Worm (Caenorhabditis elegans) whole organism, L3 larva: ENCODE measurements around the gene Y73C8B.5.

Experiments
- R02D3.7 ChIP-seq: fragments of 150-350 bp; optimal IDR thresholded peaks from 2 replicates; lab custom pipeline; 2014; ENCODE audit warnings: missing biosample characterization, missing genetic modification characterization
- ZK546.5 ChIP-seq: sonication (generic microtip); optimal IDR thresholded peaks from 2 replicates; lab custom pipeline; 2017; ENCODE audit warnings: missing biosample characterization, missing genetic modification characterization
- aly-2 ChIP-seq: fragments of 150-350 bp; optimal IDR thresholded peaks from 2 replicates; lab custom pipeline; 2014; ENCODE audit warnings: missing biosample characterization, missing genetic modification characterization
- ama-1 ChIP-seq: fragments of 150-350 bp; optimal IDR thresholded peaks from 2 replicates; lab custom pipeline; 2018
- ceh-16 ChIP-seq: sonication (generic microtip); optimal IDR thresholded peaks from 2 replicates; lab custom pipeline; 2017; ENCODE audit warnings: missing biosample characterization, missing genetic modification characterization
- ceh-28 ChIP-seq: fragments of 150-350 bp; optimal IDR thresholded peaks from 2 replicates; lab custom pipeline; 2014; ENCODE audit warnings: missing biosample characterization, missing genetic modification reagents, missing genetic modification characterization
- ceh-82 ChIP-seq: fragments of 150-350 bp; optimal IDR thresholded peaks from 2 replicates; lab custom pipeline; 2014; ENCODE audit warnings: missing biosample characterization, missing genetic modification characterization
- ceh-9 ChIP-seq: sonication (generic microtip); optimal IDR thresholded peaks from 2 replicates; lab custom pipeline; 2018; ENCODE audit warnings: missing biosample characterization, missing genetic modification characterization
- daf-12 ChIP-seq: fragments of 150-350 bp; optimal IDR thresholded peaks from 2 replicates; lab custom pipeline; 2014; ENCODE audit warnings: missing biosample characterization, missing genetic modification reagents, missing genetic modification characterization
- egl-27 ChIP-seq: sonication (generic microtip); optimal IDR thresholded peaks from 4 replicates; lab custom pipeline; 2017; ENCODE audit warnings: missing biosample characterization, missing genetic modification reagents, missing genetic modification characterization
- egl-5 ChIP-seq: fragments of 150-350 bp; optimal IDR thresholded peaks from 2 replicates; lab custom pipeline; 2017; ENCODE audit warnings: missing biosample characterization, missing genetic modification reagents, missing genetic modification characterization, inconsistent platforms
- elt-1 ChIP-seq: fragments of 150-350 bp; optimal IDR thresholded peaks from 2 replicates; lab custom pipeline; 2014; ENCODE audit warnings: missing biosample characterization, missing genetic modification characterization
- elt-2 ChIP-seq: sonication (generic microtip); optimal IDR thresholded peaks from 2 replicates; lab custom pipeline; 2016; ENCODE audit warnings: missing genetic modification reagents, mild to moderate bottlenecking, missing genetic modification characterization, missing compliant biosample characterization
- eor-1 ChIP-seq, 2 experiments: fragments of 150-350 bp; optimal IDR thresholded peaks; 2 replicates each; lab custom pipeline; 2014 to 2018; ENCODE audit warnings: missing biosample characterization in 2 of 2, missing genetic modification characterization in 2 of 2
- fkh-10 ChIP-seq: sonication (generic microtip); optimal IDR thresholded peaks from 2 replicates; lab custom pipeline; 2017; ENCODE audit warnings: missing biosample characterization, missing genetic modification reagents, missing genetic modification characterization
- fkh-2 ChIP-seq: fragments of 150-350 bp; optimal IDR thresholded peaks from 2 replicates; lab custom pipeline; 2014; ENCODE audit warnings: missing biosample characterization, missing genetic modification reagents, missing genetic modification characterization
- fos-1 ChIP-seq: fragments of 150-350 bp; optimal IDR thresholded peaks from 2 replicates; lab custom pipeline; 2014; ENCODE audit warnings: missing biosample characterization, missing genetic modification characterization
- hmg-11 ChIP-seq: sonication (generic microtip); optimal IDR thresholded peaks from 2 replicates; lab custom pipeline; 2016; ENCODE audit warnings: missing genetic modification characterization, missing compliant biosample characterization
- jun-1 ChIP-seq: fragments of 150-350 bp; optimal IDR thresholded peaks from 2 replicates; lab custom pipeline; 2014; ENCODE audit warnings: missing biosample characterization, missing genetic modification reagents, missing genetic modification characterization
- lin-39 ChIP-seq: fragments of 150-350 bp; optimal IDR thresholded peaks from 2 replicates; lab custom pipeline; 2018; ENCODE audit warnings: missing biosample characterization, missing genetic modification reagents, missing genetic modification characterization
- lsy-12 ChIP-seq: sonication (generic microtip); optimal IDR thresholded peaks from 2 replicates; lab custom pipeline; 2016; ENCODE audit warnings: mild to moderate bottlenecking, missing genetic modification characterization, missing compliant biosample characterization
- mdl-1 ChIP-seq: fragments of 150-350 bp; optimal IDR thresholded peaks from 2 replicates; lab custom pipeline; 2014; ENCODE audit warnings: missing biosample characterization, missing genetic modification characterization
- mml-1 ChIP-seq: fragments of 150-350 bp; sonication (generic microtip); optimal IDR thresholded peaks from 3 replicates; lab custom pipeline; 2014; ENCODE audit warnings: missing biosample characterization, missing genetic modification characterization
- nfya-1 ChIP-seq: sonication (generic microtip); optimal IDR thresholded peaks from 2 replicates; lab custom pipeline; 2017; ENCODE audit warnings: missing genetic modification characterization, mild to moderate bottlenecking, missing compliant biosample characterization, antibody characterized with exemption, moderate library complexity; ENCODE audit not compliant: insufficient read depth
- nhr-11 ChIP-seq: fragments of 150-350 bp; optimal IDR thresholded peaks from 2 replicates; lab custom pipeline; 2014; ENCODE audit warnings: missing biosample characterization, missing genetic modification characterization
- nhr-12 ChIP-seq: fragments of 150-350 bp; optimal IDR thresholded peaks from 2 replicates; lab custom pipeline; 2014; ENCODE audit warnings: missing biosample characterization, missing genetic modification characterization
- nhr-23 ChIP-seq: fragments of 150-350 bp; optimal IDR thresholded peaks from 2 replicates; lab custom pipeline; 2014; ENCODE audit warnings: missing biosample characterization, missing genetic modification reagents, missing genetic modification characterization
- nhr-237 ChIP-seq: fragments of 150-350 bp; optimal IDR thresholded peaks from 2 replicates; lab custom pipeline; 2014; ENCODE audit warnings: missing biosample characterization, missing genetic modification characterization
- nhr-25 ChIP-seq: sonication (generic microtip); optimal IDR thresholded peaks from 2 replicates; lab custom pipeline; 2017; ENCODE audit warnings: missing biosample characterization, missing genetic modification characterization
- nhr-28 ChIP-seq: fragments of 150-350 bp; optimal IDR thresholded peaks from 2 replicates; lab custom pipeline; 2014; ENCODE audit warnings: missing biosample characterization, missing genetic modification characterization
- nhr-67 ChIP-seq: fragments of 150-350 bp; optimal IDR thresholded peaks from 2 replicates; lab custom pipeline; 2014; ENCODE audit warnings: missing biosample characterization, missing genetic modification characterization
- nhr-76 ChIP-seq: fragments of 150-350 bp; sonication (generic microtip); optimal IDR thresholded peaks from 5 replicates; lab custom pipeline; 2014; ENCODE audit warnings: missing biosample characterization, missing genetic modification characterization
- pha-4 ChIP-seq: fragments of 150-350 bp; optimal IDR thresholded peaks from 2 replicates; lab custom pipeline; 2014; ENCODE audit warnings: missing biosample characterization, missing genetic modification reagents, missing genetic modification characterization
- pqm-1 ChIP-seq: fragments of 150-350 bp; optimal IDR thresholded peaks from 2 replicates; lab custom pipeline; 2017; ENCODE audit warnings: missing biosample characterization, missing genetic modification characterization, inconsistent platforms
- sea-2 ChIP-seq: fragments of 150-350 bp; sonication (generic microtip); optimal IDR thresholded peaks from 4 replicates; lab custom pipeline; 2014; ENCODE audit warnings: missing biosample characterization, missing genetic modification reagents, missing genetic modification characterization
- skn-1 ChIP-seq: fragments of 150-350 bp; optimal IDR thresholded peaks from 2 replicates; lab custom pipeline; 2014; ENCODE audit warnings: missing biosample characterization, missing genetic modification characterization
- snpc-4 ChIP-seq: fragments of 150-350 bp; optimal IDR thresholded peaks from 2 replicates; lab custom pipeline; 2014; ENCODE audit warnings: missing biosample characterization, missing genetic modification characterization
- tbx-2 ChIP-seq: sonication (generic microtip); optimal IDR thresholded peaks from 2 replicates; lab custom pipeline; 2016; ENCODE audit warnings: mild to moderate bottlenecking, missing genetic modification characterization, missing compliant biosample characterization
- unc-39 ChIP-seq: sonication (generic microtip); optimal IDR thresholded peaks from 4 replicates; lab custom pipeline; 2017; ENCODE audit warnings: missing biosample characterization, missing genetic modification characterization
- unc-62 ChIP-seq: fragments of 150-350 bp; sonication (generic microtip); optimal IDR thresholded peaks from 4 replicates; lab custom pipeline; 2014; ENCODE audit warnings: missing biosample characterization, missing genetic modification reagents, missing genetic modification characterization
- zag-1 ChIP-seq: fragments of 150-350 bp; optimal IDR thresholded peaks from 2 replicates; lab custom pipeline; 2014; ENCODE audit warnings: missing biosample characterization, missing genetic modification characterization
- ztf-11 ChIP-seq: fragments of 150-350 bp; optimal IDR thresholded peaks from 2 replicates; lab custom pipeline; 2014; ENCODE audit warnings: missing biosample characterization, missing genetic modification characterization
- ztf-4 ChIP-seq: fragments of 150-350 bp; optimal IDR thresholded peaks from 2 replicates; lab custom pipeline; 2014; ENCODE audit warnings: missing biosample characterization, missing genetic modification characterization

Gene Y73C8B.5

ce11 chrV:3196832-3197329 lies at the start of gene Y73C8B.5, which contains the start of gene Y73C8B.1:
Gene Y73C8B.5 (plus strand): TSS chrV:3197268.
Gene Y73C8B.1 (minus strand): TSS chrV:3196882.
- TF ChIP-seq jun-1 (tag; lab: Kevin White, UChicago) (no peak), R02D3.7 (tag; lab: Kevin White, UChicago) (no peak), fkh-2 (tag; lab: Kevin White, UChicago) (no peak), lin-39 (tag; lab: Kevin White, UChicago) (no peak), skn-1 (tag; lab: Kevin White, UChicago) (no peak), mdl-1 (tag; lab: Kevin White, UChicago) (no peak), nhr-28 (tag; lab: Kevin White, UChicago) (no peak), nhr-237 (tag; lab: Kevin White, UChicago) (no peak), egl-5 (tag; lab: Kevin White, UChicago) (no peak), ztf-4 (tag; lab: Kevin White, UChicago) (no peak), nhr-12 (tag; lab: Kevin White, UChicago) (no peak), sea-2 (no peak), nhr-67 (tag; lab: Kevin White, UChicago) (no peak), nfya-1 (peak; percentile 22), hmg-11 (no peak), snpc-4 (tag; lab: Kevin White, UChicago) (no peak), mml-1 (no peak), lsy-12 (tag; lab: Kevin White, UChicago) (no peak), unc-39 (tag; lab: Kevin White, UChicago) (no peak), nhr-11 (tag; lab: Kevin White, UChicago) (peak; percentile 85), unc-62 (no peak), eor-1 (tag; optimal IDR thresholded peaks at IDR 0.05; lab: Kevin White, UChicago) (no peak), ceh-9 (tag; lab: Kevin White, UChicago) (no peak), nhr-23 (tag; lab: Kevin White, UChicago) (peak; percentile 41), pqm-1 (tag; lab: Kevin White, UChicago) (no peak), daf-12 (tag; lab: Kevin White, UChicago) (no peak), nhr-25 (tag; lab: Kevin White, UChicago) (peak; percentile 37), fos-1 (tag; lab: Kevin White, UChicago) (no peak), egl-27 (tag; lab: Kevin White, UChicago) (no peak), zag-1 (tag; lab: Kevin White, UChicago) (no peak), elt-2 (tag; lab: Kevin White, UChicago) (peak; percentile 28), aly-2 (tag; lab: Kevin White, UChicago) (no peak), elt-1 (tag; lab: Kevin White, UChicago) (no peak), ZK546.5 (no peak), ztf-11 (tag; lab: Kevin White, UChicago) (no peak), ceh-16 (no peak), tbx-2 (tag; lab: Kevin White, UChicago) (no peak), pha-4 (no peak), ama-1 (lab: Kevin White, UChicago) (no peak), ceh-82 (no peak)
- TF ChIP-seq, all 47 proteins: peak for 5

ce11 chrV:3149910-3150428 lies 47.1 kb upstream of the Y73C8B.5 start:
- TF ChIP-seq nfya-1, result no peak
- TF ChIP-seq ama-1 (lab: Kevin White, UChicago), result no peak
- no peak for TF ChIP-seq nhr-23 (tag; lab: Kevin White, UChicago)
- TF ChIP-seq elt-2 (tag; lab: Kevin White, UChicago), result no peak
- TF ChIP-seq pqm-1 (tag; lab: Kevin White, UChicago), result no peak
- TF ChIP-seq nhr-11 (tag; lab: Kevin White, UChicago), result no peak
- no peak for TF ChIP-seq snpc-4 (tag; lab: Kevin White, UChicago)
- TF ChIP-seq elt-1 (tag; lab: Kevin White, UChicago), result no peak
- no peak for TF ChIP-seq egl-5 (tag; lab: Kevin White, UChicago)
- no peak for TF ChIP-seq sea-2
- no peak for TF ChIP-seq ceh-28 (tag; lab: Kevin White, UChicago)
- no peak for TF ChIP-seq fkh-2 (tag; lab: Kevin White, UChicago)
- TF ChIP-seq nhr-76 (tag; lab: Kevin White, UChicago), result no peak
- no peak for TF ChIP-seq jun-1 (tag; lab: Kevin White, UChicago)
- TF ChIP-seq fkh-10 (GFP tag; lab: Kevin White, UChicago), result no peak
- no peak for TF ChIP-seq unc-62
- no peak for TF ChIP-seq nhr-67 (tag; lab: Kevin White, UChicago)
- no peak for TF ChIP-seq mml-1
- no peak for TF ChIP-seq lsy-12 (tag; lab: Kevin White, UChicago)
- TF ChIP-seq hmg-11, result no peak
